Worm (Caenorhabditis elegans): Measurements from ENCODE around the gene Y46G5A.23.

Y46G5A.23 gene

DNA sequence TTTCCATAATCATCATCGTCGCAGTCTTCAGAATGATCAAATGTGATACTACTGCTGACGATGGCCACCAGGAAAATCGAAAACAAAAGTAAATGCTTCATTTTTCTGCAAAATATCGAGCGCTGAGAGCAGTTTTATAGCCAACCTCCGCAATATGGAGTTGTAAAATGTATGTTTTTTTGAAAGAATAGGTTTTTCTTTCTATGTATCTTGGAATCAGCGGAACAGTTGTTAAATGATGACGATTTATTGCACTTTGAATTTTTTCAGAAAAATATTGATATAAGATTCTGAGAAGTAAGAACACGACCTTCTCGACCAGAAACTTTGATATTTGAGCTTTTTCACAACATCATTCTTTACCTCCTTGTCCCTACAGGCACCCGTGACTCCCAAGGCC is at the start of gene Y46G5A.23:
Gene Y46G5A.23, minus strand, starts transcription at position 101 of the 400 bp plus-strand sequence.
- TF ChIP-seq nhr-232 (tag; optimal IDR thresholded peaks at IDR 0.05) (no peak), ahr-1 (tag; optimal IDR thresholded peaks at IDR 0.05) (no peak), F13H6.1 (tag; optimal IDR thresholded peaks at IDR 0.05) (no peak), eyg-1 (tag; optimal IDR thresholded peaks at IDR 0.05) (no peak), pat-9 (tag; optimal IDR thresholded peaks at IDR 0.05) (no peak), pax-1 (tag; optimal IDR thresholded peaks at IDR 0.05) (no peak), unc-55 (GFP tag; optimal IDR thresholded peaks at IDR 0.05) (no peak), dmd-4 (tag; optimal IDR thresholded peaks at IDR 0.05; ENCODE audit: borderline replicate concordance) (no peak), npax-4 (tag; optimal IDR thresholded peaks at IDR 0.05) (no peak), ceh-45 (GFP tag; IDR thresholded peaks at IDR 0.05) (no peak), zip-5 (tag; optimal IDR thresholded peaks at IDR 0.05) (no peak), sox-2 (GFP tag; IDR thresholded peaks at IDR 0.05) (no peak), ref-2 (tag; optimal IDR thresholded peaks at IDR 0.05) (no peak), ceh-18 (tag; optimal IDR thresholded peaks at IDR 0.05) (no peak), T23F11.4 (GFP tag; optimal IDR thresholded peaks at IDR 0.05) (no peak), hlh-8 (tag; optimal IDR thresholded peaks at IDR 0.05) (no peak), C38D4.7 (GFP tag; optimal IDR thresholded peaks at IDR 0.05) (no peak), syd-9 (tag; optimal IDR thresholded peaks at IDR 0.05) (no peak)

DNA sequence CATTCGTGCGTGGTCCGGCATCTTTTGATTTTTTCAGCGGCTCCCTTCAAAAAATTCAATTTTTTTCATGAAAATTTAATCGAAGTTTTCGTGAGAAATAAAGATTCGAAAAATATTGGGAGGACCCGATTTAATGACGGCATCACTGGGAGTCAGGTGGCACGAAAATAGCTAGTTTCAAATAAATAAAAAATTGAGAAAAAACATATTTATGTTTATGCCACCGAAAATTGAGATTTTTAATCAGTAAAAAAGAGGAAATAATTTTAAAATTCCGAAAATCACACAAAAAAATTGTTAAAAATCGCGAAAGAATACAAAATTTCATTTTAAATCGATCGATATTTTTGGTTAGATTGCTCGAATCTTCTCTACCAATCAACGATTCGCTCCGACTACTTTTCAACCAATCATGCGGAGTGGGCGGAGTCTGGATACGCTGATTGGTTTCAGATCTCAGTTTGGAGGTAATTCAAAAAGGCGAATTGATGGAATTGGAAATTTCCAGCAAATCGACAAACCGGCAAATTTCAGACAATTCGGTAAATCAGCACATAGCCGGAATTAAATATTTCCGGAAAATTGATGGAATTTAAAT is 49.4 kb upstream of the Y46G5A.23 start, which contains the start of gene gsy-1:
Gene gsy-1, minus strand, starts transcription at position 51 of the 598 bp plus-strand sequence.
- peak; percentile 67 for TF ChIP-seq nfya-1 (tag; optimal IDR thresholded peaks at IDR 0.05)
- TF ChIP-seq madf-2 (tag; optimal IDR thresholded peaks at IDR 0.05) = no peak
- TF ChIP-seq ceh-9 (tag; optimal IDR thresholded peaks at IDR 0.05) = no peak

DNA sequence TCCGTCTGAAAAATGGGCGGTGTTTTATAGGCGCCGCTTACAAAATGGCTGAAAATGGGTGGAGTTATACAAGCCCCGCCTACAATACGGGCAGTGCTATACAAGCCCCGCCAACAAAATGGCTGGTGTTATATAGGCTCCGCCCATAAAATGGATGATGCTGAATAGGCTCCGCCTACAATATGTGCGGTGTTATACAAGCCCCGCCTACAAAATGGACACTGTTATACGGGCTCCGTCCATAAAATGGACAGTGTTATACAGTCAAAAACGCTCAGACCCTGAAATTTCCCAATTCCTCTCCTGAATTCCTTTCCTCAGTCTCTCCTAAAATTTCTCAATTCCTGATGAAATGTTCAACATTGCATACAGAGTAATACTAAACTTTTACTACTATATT is 37.3 kb upstream of the Y46G5A.23 start:
- TF ChIP-seq che-1 (tag; optimal IDR thresholded peaks at IDR 0.05) (no peak), ceh-19 (GFP tag; optimal IDR thresholded peaks at IDR 0.05) (no peak), ref-2 (tag; optimal IDR thresholded peaks at IDR 0.05) (no peak), madf-2 (tag; optimal IDR thresholded peaks at IDR 0.05) (no peak), nhr-11 (tag; optimal IDR thresholded peaks at IDR 0.05) (no peak), ceh-45 (GFP tag; IDR thresholded peaks at IDR 0.05) (no peak), ceh-9 (tag; optimal IDR thresholded peaks at IDR 0.05) (no peak), T23F11.4 (GFP tag; optimal IDR thresholded peaks at IDR 0.05) (no peak), hlh-8 (tag; optimal IDR thresholded peaks at IDR 0.05) (no peak), ttx-3 (tag; optimal IDR thresholded peaks at IDR 0.05) (no peak), pat-9 (tag; optimal IDR thresholded peaks at IDR 0.05) (no peak), fkh-10 (GFP tag; optimal IDR thresholded peaks at IDR 0.05) (no peak)

DNA sequence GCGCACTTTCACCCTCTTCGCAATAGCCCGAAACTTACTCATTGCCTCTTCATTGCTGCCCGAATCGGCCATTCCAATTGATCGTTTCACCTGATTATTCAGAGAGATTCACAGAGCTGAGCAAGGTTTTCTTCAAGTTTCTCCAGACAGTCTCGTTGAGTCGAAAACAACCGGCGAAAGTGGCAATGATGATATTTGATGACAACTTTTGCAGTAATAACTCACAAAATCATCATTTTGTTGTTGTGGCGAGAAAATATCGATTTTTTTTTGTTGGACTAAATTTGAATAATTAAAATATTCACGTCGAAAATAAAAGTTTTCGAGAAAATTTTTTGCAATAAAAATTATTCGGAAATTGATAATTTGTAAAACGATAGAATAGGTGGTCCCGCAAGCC is 36.8 kb upstream of the Y46G5A.23 start, which contains the start of gene snf-5:
Gene snf-5, minus strand, starts transcription at position 182 of the 400 bp plus-strand sequence.
- no peak for TF ChIP-seq ceh-9 (tag; optimal IDR thresholded peaks at IDR 0.05)

DNA sequence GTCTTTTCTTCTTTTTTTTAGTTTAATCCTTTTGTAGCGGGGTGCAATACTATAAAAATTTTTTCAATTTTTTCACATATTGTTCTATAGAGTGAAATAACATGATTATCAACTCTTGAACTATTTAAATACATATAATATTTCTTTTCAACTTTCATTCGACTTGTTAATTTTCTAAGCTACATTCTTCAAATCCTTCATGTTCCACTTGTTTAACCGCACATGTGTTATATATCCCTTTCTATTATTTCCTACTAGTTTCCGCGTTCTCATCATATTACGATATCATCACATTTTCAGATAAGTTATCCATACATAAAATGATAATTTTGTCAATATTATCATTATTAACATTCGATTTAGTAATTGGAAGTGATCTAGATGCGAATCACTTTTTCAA is 27.1 kb upstream of the Y46G5A.23 start, which contains the start of gene Y46G5A.29:
Gene Y46G5A.29, plus strand, starts transcription at position 301 of the 400 bp plus-strand sequence.
- TF ChIP-seq nhr-11 (tag; optimal IDR thresholded peaks at IDR 0.05) = no peak
- TF ChIP-seq pha-4 (tag; optimal IDR thresholded peaks at IDR 0.05) = no peak
- TF ChIP-seq ceh-2 (tag; optimal IDR thresholded peaks at IDR 0.05) = no peak
- no peak for TF ChIP-seq ceh-22 (tag; optimal IDR thresholded peaks at IDR 0.05)
- no peak for TF ChIP-seq pqm-1 (tag; optimal IDR thresholded peaks at IDR 0.05)
- no peak for TF ChIP-seq npax-4 (tag; optimal IDR thresholded peaks at IDR 0.05)
- TF ChIP-seq K09A11.1 (tag; optimal IDR thresholded peaks at IDR 0.05; ENCODE audit: insufficient read depth) = no peak
- TF ChIP-seq Y22D7AL.16 (tag; optimal IDR thresholded peaks at IDR 0.05) = no peak
- TF ChIP-seq dmd-4 (tag; optimal IDR thresholded peaks at IDR 0.05; ENCODE audit: borderline replicate concordance) = no peak
